Fruit fly (Drosophila melanogaster): ENCODE data around the gene Proc.

Proc gene

DNA sequence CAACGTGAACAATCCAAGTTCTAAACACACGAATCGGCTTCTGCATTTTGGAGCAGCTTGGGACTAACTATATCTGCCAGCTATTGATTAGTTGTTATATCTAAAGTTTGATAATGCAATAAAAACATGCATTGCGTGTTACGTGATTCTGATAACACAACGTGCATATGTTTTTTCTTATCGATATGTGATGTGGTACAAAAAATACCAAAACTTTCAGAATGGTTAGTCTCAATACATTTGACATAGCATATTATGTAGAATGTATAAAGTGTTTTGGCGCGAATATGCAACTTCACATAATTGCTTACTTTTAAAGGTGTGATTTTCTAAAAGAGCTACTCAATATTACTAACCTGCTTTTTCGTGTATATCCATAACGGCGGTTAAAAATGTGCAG is 14.7 kb upstream of the Proc start (continued):
- TF ChIP-seq CG4617 (GFP tag; optimal IDR thresholded peaks at IDR 0.05; ENCODE audit: borderline replicate concordance) (no peak), CG42726 (GFP tag; IDR thresholded peaks at IDR 0.05; ENCODE audit: partially characterized antibody) (peak; percentile 73; the same call in 1 of the 2 replicates), so (GFP tag; IDR thresholded peaks at IDR 0.05) (no peak), CG2712 (tag; optimal IDR thresholded peaks at IDR 0.05) (no peak), vnd (GFP tag; IDR thresholded peaks at IDR 0.05; ENCODE audit: partially characterized antibody) (peak; percentile 65; the same call in 2 of the 3 replicates), slbo (GFP tag; IDR thresholded peaks at IDR 0.05) (no peak), CG17186 (GFP tag; optimal IDR thresholded peaks at IDR 0.05) (no peak), Stat92E (GFP tag; optimal IDR thresholded peaks at IDR 0.05) (no peak), Usf (GFP tag; optimal IDR thresholded peaks at IDR 0.05) (no peak), Dek (tag; optimal IDR thresholded peaks at IDR 0.05) (no peak), Hand (GFP tag; optimal IDR thresholded peaks at IDR 0.05) (no peak), unpg (GFP tag; optimal IDR thresholded peaks at IDR 0.05) (no peak), CG43689 (GFP tag; IDR thresholded peaks at IDR 0.05) (no peak), Hmx (GFP tag; optimal IDR thresholded peaks at IDR 0.05) (no peak), mld (GFP tag; IDR thresholded peaks at IDR 0.05; ENCODE audit: partially characterized antibody) (0 out of 3 replicates have a peak, but pooled peaks have one; percentile 38), CG12942 (GFP tag; optimal IDR thresholded peaks at IDR 0.05) (no peak), luna (GFP tag; optimal IDR thresholded peaks at IDR 0.05) (no peak), CG4707 (GFP tag; optimal IDR thresholded peaks at IDR 0.05) (no peak), hkb (optimal IDR thresholded peaks at IDR 0.05) (no peak), hkb (GFP tag; IDR thresholded peaks at IDR 0.05) (no peak), CG4282 (GFP tag; optimal IDR thresholded peaks at IDR 0.05) (no peak), CG17359 (tag; optimal IDR thresholded peaks at IDR 0.05) (no peak), Mes4 (GFP tag; optimal IDR thresholded peaks at IDR 0.05) (no peak), pfk (GFP tag; optimal IDR thresholded peaks at IDR 0.05) (no peak), E2f2 (GFP tag; IDR thresholded peaks at IDR 0.05) (peak; percentile 77), CG14965 (GFP tag; optimal IDR thresholded peaks at IDR 0.05; ENCODE audit: borderline replicate concordance) (no peak), dmrt99B (tag; optimal IDR thresholded peaks at IDR 0.05) (no peak), CG4360 (GFP tag; IDR thresholded peaks at IDR 0.05) (no peak), HHEX (GFP tag; optimal IDR thresholded peaks at IDR 0.05) (no peak), wdn (GFP tag; IDR thresholded peaks at IDR 0.05) (no peak), CG3163 (GFP tag; optimal IDR thresholded peaks at IDR 0.05) (no peak), btn (GFP tag; optimal IDR thresholded peaks at IDR 0.05) (no peak), wek (GFP tag; optimal IDR thresholded peaks at IDR 0.05) (no peak), pb (GFP tag; optimal IDR thresholded peaks at IDR 0.05) (no peak), Mrtf (GFP tag; IDR thresholded peaks at IDR 0.05) (no peak), ind (GFP tag; optimal IDR thresholded peaks at IDR 0.05) (no peak), CG34224 (GFP tag; IDR thresholded peaks at IDR 0.05; ENCODE audit: partially characterized antibody) (peak; percentile 72), chinmo (GFP tag; IDR thresholded peaks at IDR 0.05; ENCODE audit: partially characterized antibody) (0 out of 4 replicates have a peak, but pooled peaks have one; percentile 64), sim (GFP tag; IDR thresholded peaks at IDR 0.05) (no peak), CG8924 (tag; optimal IDR thresholded peaks at IDR 0.05) (no peak), emc (GFP tag; optimal IDR thresholded peaks at IDR 0.05) (no peak), yki (optimal IDR thresholded peaks at IDR 0.05) (no peak), CG2120 (GFP tag; optimal IDR thresholded peaks at IDR 0.05) (no peak), CG9437 (GFP tag; optimal IDR thresholded peaks at IDR 0.05) (peak; percentile 92), CG1602 (GFP tag; optimal IDR thresholded peaks at IDR 0.05) (no peak), Kr (GFP tag; optimal IDR thresholded peaks at IDR 0.05) (no peak), dm (GFP tag; optimal IDR thresholded peaks at IDR 0.05) (no peak), Taf1 (GFP tag; IDR thresholded peaks at IDR 0.05) (no peak), CG31224 (GFP tag; IDR thresholded peaks at IDR 0.05) (no peak), CG17361 (GFP tag; IDR thresholded peaks at IDR 0.05) (no peak), CG15073 (GFP tag; optimal IDR thresholded peaks at IDR 0.05) (no peak), CG5245 (GFP tag; optimal IDR thresholded peaks at IDR 0.05) (no peak)

Data from whole organism, embryonic.